Worm (Caenorhabditis elegans) whole organism, early embryonic: ENCODE data around the gene atf-4.

Experiments used
- B0310.2 ChIP-seq: sonication (generic microtip); optimal IDR thresholded peaks from 2 replicates; lab custom pipeline; 2016; ENCODE audit warnings: mild to moderate bottlenecking, missing genetic modification characterization, missing compliant biosample characterization
- F13C5.2 ChIP-seq: sonication (generic microtip); optimal IDR thresholded peaks from 2 replicates; lab custom pipeline; 2017; ENCODE audit warnings: mild to moderate bottlenecking, missing genetic modification characterization, inconsistent platforms, missing compliant biosample characterization
- aly-1 ChIP-seq: sonication (generic microtip); optimal IDR thresholded peaks from 2 replicates; lab custom pipeline; 2016; ENCODE audit warnings: missing genetic modification characterization, missing compliant biosample characterization
- ama-1 ChIP-seq: fragments of 150-350 bp; optimal IDR thresholded peaks from 2 replicates; lab custom pipeline; 2014
- ceh-13 ChIP-seq: fragments of 200-800 bp; sonication (Bioruptor generic); optimal IDR thresholded peaks from 2 replicates; lab custom pipeline; 2018; ENCODE audit warnings: mild to moderate bottlenecking, missing genetic modification characterization, missing compliant biosample characterization
- ceh-36 ChIP-seq: sonication (generic microtip); optimal IDR thresholded peaks from 2 replicates; lab custom pipeline; 2016; ENCODE audit warnings: missing genetic modification characterization, inconsistent platforms, missing compliant biosample characterization
- ets-7 ChIP-seq: sonication (generic microtip); optimal IDR thresholded peaks from 2 replicates; lab custom pipeline; 2016; ENCODE audit warnings: missing genotype, missing genetic modification characterization, missing compliant biosample characterization
- flt-1 ChIP-seq: fragments of 200-800 bp; sonication (Bioruptor generic); IDR thresholded peaks from 2 replicates; pipeline ENCODE4 v1.3.6; 2022; ENCODE audit warnings: missing genetic modification characterization, missing compliant biosample characterization
- hmbx-1 ChIP-seq: sonication (generic microtip); optimal IDR thresholded peaks from 2 replicates; lab custom pipeline; 2016; ENCODE audit warnings: mild to moderate bottlenecking, missing genetic modification characterization, missing compliant biosample characterization
- hmg-4 ChIP-seq: fragments of 200-800 bp; sonication (Bioruptor generic); optimal IDR thresholded peaks from 2 replicates; lab custom pipeline; 2018; ENCODE audit warnings: mild to moderate bottlenecking, missing genetic modification characterization, missing compliant biosample characterization
- hnd-1 ChIP-seq: sonication (generic microtip); optimal IDR thresholded peaks from 2 replicates; lab custom pipeline; 2016; ENCODE audit warnings: missing genetic modification characterization, missing compliant biosample characterization
- pes-1 ChIP-seq: fragments of 200-800 bp; sonication (Bioruptor generic); IDR thresholded peaks from 2 replicates; pipeline ENCODE4 v1.3.6; 2022; ENCODE audit warnings: missing genetic modification reagents, missing genetic modification characterization, missing compliant biosample characterization
- scrt-1 ChIP-seq: fragments of 200-800 bp; sonication (Bioruptor generic); IDR thresholded peaks from 2 replicates; pipeline ENCODE4 v1.3.6; 2022; ENCODE audit warnings: missing genetic modification characterization, missing compliant biosample characterization
- sea-1 ChIP-seq: fragments of 200-800 bp; sonication (Bioruptor generic); conservative IDR thresholded peaks from 2 replicates; pipeline ENCODE4 v1.3.6; 2022; ENCODE audit warnings: missing genetic modification characterization, missing compliant biosample characterization
- tbx-11 ChIP-seq: fragments of 200-800 bp; sonication (Bioruptor generic); IDR thresholded peaks from 2 replicates; pipeline ENCODE4 v1.3.6; 2022; ENCODE audit warnings: missing genetic modification characterization, missing compliant biosample characterization
- tbx-37 ChIP-seq: fragments of 200-800 bp; sonication (Bioruptor generic); conservative IDR thresholded peaks from 2 replicates; pipeline ENCODE4 v1.3.6; 2022; ENCODE audit warnings: missing genetic modification reagents, missing genetic modification characterization, missing compliant biosample characterization
- tra-4 ChIP-seq: sonication (generic microtip); optimal IDR thresholded peaks from 2 replicates; lab custom pipeline; 2017; ENCODE audit warnings: missing genetic modification characterization, missing compliant biosample characterization

The atf-4 gene

ce11 chrX:14810718-14811117, at the start of gene atf-4:
Gene atf-4, minus strand, starts transcription at chrX:14810810.
- TF ChIP-seq ama-1 (no peak), scrt-1 (no peak), flt-1 (GFP tag; lab: Robert Waterston, UW) (no peak)

- TF ChIP-seq tra-4 (tag; lab: Kevin White, UChicago) (no peak), F13C5.2 (tag; lab: Kevin White, UChicago) (peak; percentile 67), tbx-37 (GFP tag; lab: Robert Waterston, UW) (peak; percentile 58; the same call in 1 of the 2 replicates), flt-1 (GFP tag; lab: Robert Waterston, UW) (no peak), hmg-4 (peak; percentile 67)
Observed at ce11 chrX:14853712-14854217, 43.2 kb upstream of the atf-4 start, which contains the start of the genes C27C12.1 and C27C12.4. Gene C27C12.1, minus strand, starts transcription at chrX:14853762. Gene C27C12.4, plus strand, starts transcription at chrX:14854086.

- TF ChIP-seq aly-1 (tag; lab: Kevin White, UChicago) (no peak), pes-1 (GFP tag; lab: Robert Waterston, UW) (no peak), hnd-1 (tag; lab: Kevin White, UChicago) (no peak), tbx-37 (GFP tag; lab: Robert Waterston, UW) (no peak), tbx-11 (GFP tag; lab: Robert Waterston, UW) (no peak), hmbx-1 (tag; lab: Kevin White, UChicago) (no peak), tra-4 (tag; lab: Kevin White, UChicago) (no peak), ceh-36 (tag; lab: Kevin White, UChicago) (no peak), ceh-13 (GFP tag; lab: Kevin White, UChicago) (no peak)
Observed at ce11 chrX:14851904-14852303, 41.3 kb upstream of the atf-4 start.

- no peak for TF ChIP-seq sea-1 (GFP tag; lab: Robert Waterston, UW)
- TF ChIP-seq tra-4 (tag; lab: Kevin White, UChicago): no peak
- no peak for TF ChIP-seq tbx-37 (GFP tag; lab: Robert Waterston, UW)
- no peak for TF ChIP-seq flt-1 (GFP tag; lab: Robert Waterston, UW)
- TF ChIP-seq scrt-1: no peak
- TF ChIP-seq ets-7 (tag; lab: Kevin White, UChicago): no peak
- TF ChIP-seq ceh-36 (tag; lab: Kevin White, UChicago): no peak
- no peak for TF ChIP-seq F13C5.2 (tag; lab: Kevin White, UChicago)
- TF ChIP-seq hmg-4: no peak
- TF ChIP-seq aly-1 (tag; lab: Kevin White, UChicago): no peak
- no peak for TF ChIP-seq ama-1
- TF ChIP-seq tbx-11 (GFP tag; lab: Robert Waterston, UW): no peak
- TF ChIP-seq hmbx-1 (tag; lab: Kevin White, UChicago): no peak
- TF ChIP-seq hnd-1 (tag; lab: Kevin White, UChicago): no peak
- no peak for TF ChIP-seq ceh-13 (GFP tag; lab: Kevin White, UChicago)
- TF ChIP-seq B0310.2 (tag; lab: Kevin White, UChicago): no peak
- TF ChIP-seq pes-1 (GFP tag; lab: Robert Waterston, UW): no peak
Observed at ce11 chrX:14849054-14849453, 38.4 kb upstream of the atf-4 start, which contains the start of gene acd-3. Gene acd-3, plus strand, starts transcription at chrX:14849275.

- no peak for TF ChIP-seq sea-1 (GFP tag; lab: Robert Waterston, UW)
- no peak for TF ChIP-seq ceh-13 (GFP tag; lab: Kevin White, UChicago)
- no peak for TF ChIP-seq aly-1 (tag; lab: Kevin White, UChicago)
- no peak for TF ChIP-seq tra-4 (tag; lab: Kevin White, UChicago)
- no peak for TF ChIP-seq scrt-1
- no peak for TF ChIP-seq hmg-4
- no peak for TF ChIP-seq B0310.2 (tag; lab: Kevin White, UChicago)
- TF ChIP-seq ama-1: no peak
- TF ChIP-seq tbx-37 (GFP tag; lab: Robert Waterston, UW): no peak
- no peak for TF ChIP-seq ceh-36 (tag; lab: Kevin White, UChicago)
- no peak for TF ChIP-seq flt-1 (GFP tag; lab: Robert Waterston, UW)
- TF ChIP-seq ets-7 (tag; lab: Kevin White, UChicago): no peak
- no peak for TF ChIP-seq F13C5.2 (tag; lab: Kevin White, UChicago)
- no peak for TF ChIP-seq hmbx-1 (tag; lab: Kevin White, UChicago)
- no peak for TF ChIP-seq tbx-11 (GFP tag; lab: Robert Waterston, UW)
- TF ChIP-seq hnd-1 (tag; lab: Kevin White, UChicago): no peak
- TF ChIP-seq pes-1 (GFP tag; lab: Robert Waterston, UW): no peak
Observed at ce11 chrX:14845637-14846036, 35.0 kb upstream of the atf-4 start, which contains the start of gene egrh-1. Gene egrh-1, plus strand, starts transcription at chrX:14845937.

- TF ChIP-seq scrt-1 (no peak), B0310.2 (tag; lab: Kevin White, UChicago) (no peak), tbx-37 (GFP tag; lab: Robert Waterston, UW) (no peak), tra-4 (tag; lab: Kevin White, UChicago) (no peak)
Observed at ce11 chrX:14844481-14844880, 33.9 kb upstream of the atf-4 start.

- TF ChIP-seq tbx-11 (GFP tag; lab: Robert Waterston, UW): no peak
- no peak for TF ChIP-seq B0310.2 (tag; lab: Kevin White, UChicago)
Observed at ce11 chrX:14842846-14843369, 32.3 kb upstream of the atf-4 start.

ce11 chrX:14841030-14841429, 30.4 kb upstream of the atf-4 start:
- TF ChIP-seq pes-1 (GFP tag; lab: Robert Waterston, UW) (no peak), ama-1 (no peak), hmg-4 (peak; percentile 82), sea-1 (GFP tag; lab: Robert Waterston, UW) (0 out of 2 replicates have a peak, but pooled peaks have one; percentile 39), F13C5.2 (tag; lab: Kevin White, UChicago) (peak; percentile 73), ets-7 (tag; lab: Kevin White, UChicago) (no peak), tra-4 (tag; lab: Kevin White, UChicago) (no peak), aly-1 (tag; lab: Kevin White, UChicago) (no peak), flt-1 (GFP tag; lab: Robert Waterston, UW) (no peak)
